Worm (Caenorhabditis elegans) whole organism, L2 larva: Measurements from ENCODE around the gene mog-1.
A peak's percentile ranks its signal among the peaks of the same experiment; 100 is the strongest.

Experiments used
- F13H6.1 ChIP-seq: sonication (generic microtip); optimal IDR thresholded peaks from 2 replicates; lab custom pipeline; 2016; ENCODE audit warnings: missing genetic modification characterization, missing compliant biosample characterization
- R02D3.7 ChIP-seq: fragments of 150-350 bp; optimal IDR thresholded peaks from 2 replicates; lab custom pipeline; 2014; ENCODE audit warnings: missing biosample characterization, missing genetic modification characterization
- Y55F3AM.14 ChIP-seq: fragments of 200-800 bp; sonication (Bioruptor generic); optimal IDR thresholded peaks from 2 replicates; lab custom pipeline; 2018; ENCODE audit warnings: mild to moderate bottlenecking, missing genetic modification characterization, missing compliant biosample characterization
- ZK546.5 ChIP-seq: sonication (generic microtip); optimal IDR thresholded peaks from 2 replicates; lab custom pipeline; 2017; ENCODE audit warnings: missing biosample characterization, missing genetic modification characterization
- aly-2 ChIP-seq: fragments of 150-350 bp; optimal IDR thresholded peaks from 2 replicates; lab custom pipeline; 2014; ENCODE audit warnings: missing biosample characterization, missing genetic modification characterization
- blmp-1 ChIP-seq: sonication (generic microtip); optimal IDR thresholded peaks from 2 replicates; lab custom pipeline; 2017; ENCODE audit warnings: missing genetic modification characterization, mild to moderate bottlenecking, missing compliant biosample characterization, antibody characterized with exemption, moderate library complexity; ENCODE audit not compliant: insufficient read depth
- ceh-16 ChIP-seq: fragments of 150-350 bp; optimal IDR thresholded peaks from 2 replicates; lab custom pipeline; 2014; ENCODE audit warnings: missing biosample characterization, missing genetic modification characterization
- crh-2 ChIP-seq: sonication (generic microtip); optimal IDR thresholded peaks from 2 replicates; lab custom pipeline; 2017; ENCODE audit warnings: missing biosample characterization, missing genetic modification characterization
- dmd-4 ChIP-seq: sonication (generic microtip); optimal IDR thresholded peaks from 2 replicates; lab custom pipeline; 2017; ENCODE audit warnings: missing biosample characterization, missing genetic modification characterization
- egl-27 ChIP-seq: sonication (generic microtip); optimal IDR thresholded peaks from 3 replicates; lab custom pipeline; 2017; ENCODE audit warnings: missing biosample characterization, missing genetic modification reagents, missing genetic modification characterization
- elt-3 ChIP-seq: sonication (generic microtip); optimal IDR thresholded peaks from 2 replicates; lab custom pipeline; 2017; ENCODE audit warnings: missing biosample characterization, missing genetic modification characterization
- fos-1 ChIP-seq: fragments of 150-350 bp; optimal IDR thresholded peaks from 2 replicates; lab custom pipeline; 2014; ENCODE audit warnings: missing biosample characterization, missing genetic modification characterization
- gmeb-1 ChIP-seq: fragments of 150-350 bp; optimal IDR thresholded peaks from 2 replicates; lab custom pipeline; 2014; ENCODE audit warnings: missing biosample characterization, missing genetic modification characterization
- lin-11 ChIP-seq: fragments of 150-350 bp; sonication (generic microtip); optimal IDR thresholded peaks from 2 replicates; lab custom pipeline; 2014; ENCODE audit warnings: missing biosample characterization, missing genetic modification characterization, inconsistent platforms, mixed read lengths
- lin-13 ChIP-seq: fragments of 150-350 bp; optimal IDR thresholded peaks from 2 replicates; lab custom pipeline; 2014; ENCODE audit warnings: missing biosample characterization, missing genetic modification reagents, missing genetic modification characterization
- lin-39 ChIP-seq: fragments of 150-350 bp; optimal IDR thresholded peaks from 2 replicates; lab custom pipeline; 2014; ENCODE audit warnings: missing biosample characterization, missing genetic modification reagents, missing genetic modification characterization
- lsy-2 ChIP-seq, 2 experiments: fragments of 150-350 bp in 1 of 2; sonication (generic microtip) in 1 of 2; optimal IDR thresholded peaks; 2 replicates each; lab custom pipeline; 2014 to 2017; ENCODE audit warnings: missing biosample characterization in 2 of 2, missing genetic modification characterization in 2 of 2
- mbf-1 ChIP-seq: sonication (generic microtip); optimal IDR thresholded peaks from 2 replicates; lab custom pipeline; 2017; ENCODE audit warnings: missing biosample characterization, missing genetic modification characterization
- mdl-1 ChIP-seq, 2 experiments: fragments of 150-350 bp in 1 of 2; sonication (generic microtip) in 1 of 2; optimal IDR thresholded peaks; 2 replicates each; lab custom pipeline; 2017; ENCODE audit warnings: missing biosample characterization in 2 of 2, missing genetic modification characterization in 2 of 2
- nhr-10 ChIP-seq: sonication (generic microtip); optimal IDR thresholded peaks from 2 replicates; lab custom pipeline; 2017; ENCODE audit warnings: missing biosample characterization, missing genetic modification characterization
- nhr-11 ChIP-seq: fragments of 150-350 bp; optimal IDR thresholded peaks from 2 replicates; lab custom pipeline; 2014; ENCODE audit warnings: missing biosample characterization, missing genetic modification characterization
- nhr-129 ChIP-seq: fragments of 150-350 bp; optimal IDR thresholded peaks from 2 replicates; lab custom pipeline; 2014; ENCODE audit warnings: missing biosample characterization, missing genetic modification characterization
- nhr-23 ChIP-seq: fragments of 150-350 bp; optimal IDR thresholded peaks from 2 replicates; lab custom pipeline; 2014; ENCODE audit warnings: missing biosample characterization, missing genetic modification reagents, missing genetic modification characterization
- nhr-237 ChIP-seq: fragments of 150-350 bp; optimal IDR thresholded peaks from 2 replicates; lab custom pipeline; 2014; ENCODE audit warnings: missing biosample characterization, missing genetic modification characterization
- nhr-25 ChIP-seq: fragments of 150-350 bp; sonication (generic microtip); optimal IDR thresholded peaks from 3 replicates; lab custom pipeline; 2014; ENCODE audit warnings: missing biosample characterization, missing genetic modification characterization
- nhr-6 ChIP-seq: fragments of 150-350 bp; optimal IDR thresholded peaks from 2 replicates; lab custom pipeline; 2014; ENCODE audit warnings: missing biosample characterization, missing genetic modification characterization
- nhr-77 ChIP-seq: fragments of 150-350 bp; optimal IDR thresholded peaks from 2 replicates; lab custom pipeline; 2014; ENCODE audit warnings: missing biosample characterization, missing genetic modification characterization
- peb-1 ChIP-seq: fragments of 150-350 bp; optimal IDR thresholded peaks from 2 replicates; lab custom pipeline; 2014; ENCODE audit warnings: missing biosample characterization, missing genetic modification characterization
- sma-3 ChIP-seq: sonication (generic microtip); optimal IDR thresholded peaks from 2 replicates; lab custom pipeline; 2016; ENCODE audit warnings: missing genetic modification reagents, missing genetic modification characterization, missing compliant biosample characterization
- sma-9 ChIP-seq, 2 experiments: fragments of 150-350 bp in 1 of 2; sonication (generic microtip) in 1 of 2; optimal IDR thresholded peaks; 2 replicates each; lab custom pipeline; 2014 to 2016; ENCODE audit warnings: missing genetic modification characterization in 2 of 2, mild to moderate bottlenecking in 1 of 2, missing biosample characterization in 1 of 2, missing compliant biosample characterization in 1 of 2, missing genetic modification reagents in 1 of 2, moderate library complexity in 1 of 2
- snpc-4 ChIP-seq: fragments of 150-350 bp; optimal IDR thresholded peaks from 2 replicates; lab custom pipeline; 2014; ENCODE audit warnings: missing biosample characterization, missing genetic modification characterization
- unc-55 ChIP-seq: fragments of 150-350 bp; sonication (generic microtip); optimal IDR thresholded peaks from 3 replicates; lab custom pipeline; 2014; ENCODE audit warnings: missing biosample characterization, missing genetic modification reagents, missing genetic modification characterization
- unc-62 ChIP-seq: fragments of 150-350 bp; optimal IDR thresholded peaks from 2 replicates; lab custom pipeline; 2014; ENCODE audit warnings: missing biosample characterization, missing genetic modification reagents, missing genetic modification characterization
- zag-1 ChIP-seq: fragments of 150-350 bp; optimal IDR thresholded peaks from 2 replicates; lab custom pipeline; 2014; ENCODE audit warnings: missing biosample characterization, missing genetic modification characterization
- ztf-1 ChIP-seq: fragments of 200-800 bp; sonication (Bioruptor generic); conservative IDR thresholded peaks from 2 replicates; pipeline ENCODE4 v1.3.6; 2022; ENCODE audit warnings: missing genetic modification characterization, missing compliant biosample characterization
- ztf-11 ChIP-seq: sonication (generic microtip); optimal IDR thresholded peaks from 2 replicates; lab custom pipeline; 2017; ENCODE audit warnings: missing biosample characterization, missing genetic modification characterization
- ztf-4 ChIP-seq: fragments of 150-350 bp; optimal IDR thresholded peaks from 2 replicates; lab custom pipeline; 2014; ENCODE audit warnings: missing biosample characterization, missing genetic modification characterization

mog-1 gene

ce11 chrIII:9913722-9914121 is 42.3 kb downstream of the mog-1 start, which contains the start of gene cbp-3:
cbp-3 (plus strand) TSS chrIII:9913993.
- TF ChIP-seq lsy-2 (tag; optimal IDR thresholded peaks at IDR 0.05; lab: Kevin White, UChicago) (no peak), nhr-129 (tag; lab: Kevin White, UChicago) (peak; percentile 5), crh-2 (tag; lab: Kevin White, UChicago) (peak; percentile 1), fos-1 (tag; lab: Kevin White, UChicago) (peak; percentile 90), F13H6.1 (tag; lab: Kevin White, UChicago) (no peak)
- TF ChIP-seq, all 48 proteins: peak for 3

DNA sequence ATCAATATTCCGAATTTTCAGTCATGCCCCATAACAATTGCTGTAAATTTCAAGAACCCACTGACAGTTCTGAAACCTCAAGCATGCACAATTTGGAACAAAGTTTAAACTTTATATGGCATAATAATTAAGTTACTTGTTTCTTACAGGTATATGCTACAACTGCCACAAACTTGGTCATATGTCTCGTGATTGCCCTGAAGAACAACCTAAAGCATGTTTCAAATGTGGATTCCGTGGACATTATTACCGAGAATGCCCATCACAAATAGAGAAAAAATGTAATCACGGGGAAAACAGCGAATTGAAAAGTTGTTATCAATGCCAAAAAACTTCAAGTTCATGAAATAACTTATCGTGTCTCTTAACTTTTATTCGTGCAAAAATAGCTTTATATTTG is 43.0 kb downstream of the mog-1 start:
- no peak for TF ChIP-seq ztf-11 (tag; lab: Kevin White, UChicago)
- TF ChIP-seq nhr-6 (tag; lab: Kevin White, UChicago): no peak
- no peak for TF ChIP-seq nhr-10 (tag; lab: Kevin White, UChicago)
- TF ChIP-seq dmd-4 (tag; lab: Kevin White, UChicago): no peak
- TF ChIP-seq mbf-1 (tag; lab: Kevin White, UChicago): no peak
- TF ChIP-seq lsy-2 (tag; optimal IDR thresholded peaks at IDR 0.05; lab: Kevin White, UChicago): no peak
- no peak for TF ChIP-seq ceh-16 (tag; lab: Kevin White, UChicago)
- TF ChIP-seq lin-11 (tag; lab: Kevin White, UChicago): no peak
- TF ChIP-seq blmp-1 (tag; lab: Kevin White, UChicago): no peak
- no peak for TF ChIP-seq unc-55 (GFP tag; lab: Kevin White, UChicago)
- TF ChIP-seq ztf-4 (tag; lab: Kevin White, UChicago): no peak
- TF ChIP-seq aly-2: no peak
- no peak for TF ChIP-seq R02D3.7 (tag; lab: Kevin White, UChicago)
- TF ChIP-seq F13H6.1 (tag; lab: Kevin White, UChicago): no peak
- TF ChIP-seq sma-9 (GFP tag; optimal IDR thresholded peaks at IDR 0.05; lab: Kevin White, UChicago): no peak
- TF ChIP-seq sma-9 (tag; optimal IDR thresholded peaks at IDR 0.05; lab: Kevin White, UChicago): no peak
- no peak for TF ChIP-seq mdl-1 (tag; optimal IDR thresholded peaks at IDR 0.05; lab: Kevin White, UChicago)

- TF ChIP-seq gmeb-1 (tag; lab: Kevin White, UChicago): peak; percentile 45
- no peak for TF ChIP-seq fos-1 (tag; lab: Kevin White, UChicago)
- TF ChIP-seq zag-1: no peak
Measured at ce11 chrIII:9912501-9912900, 43.5 kb downstream of the mog-1 start.

ce11 chrIII:9910608-9911479 is 45.2 kb downstream of the mog-1 start, which contains the start of the genes cyld-1 and F40F12.9:
cyld-1 (minus strand) TSS chrIII:9910658.
F40F12.9 (plus strand) TSS chrIII:9911328.
- TF ChIP-seq fos-1 (tag; lab: Kevin White, UChicago) (peak; percentile 55), nhr-10 (tag; lab: Kevin White, UChicago) (no peak)

ce11 chrIII:9908769-9909168 is 47.2 kb downstream of the mog-1 start:
- TF ChIP-seq dmd-4 (tag; lab: Kevin White, UChicago) (no peak), sma-3 (GFP tag; lab: Kevin White, UChicago) (peak; percentile 3)

DNA sequence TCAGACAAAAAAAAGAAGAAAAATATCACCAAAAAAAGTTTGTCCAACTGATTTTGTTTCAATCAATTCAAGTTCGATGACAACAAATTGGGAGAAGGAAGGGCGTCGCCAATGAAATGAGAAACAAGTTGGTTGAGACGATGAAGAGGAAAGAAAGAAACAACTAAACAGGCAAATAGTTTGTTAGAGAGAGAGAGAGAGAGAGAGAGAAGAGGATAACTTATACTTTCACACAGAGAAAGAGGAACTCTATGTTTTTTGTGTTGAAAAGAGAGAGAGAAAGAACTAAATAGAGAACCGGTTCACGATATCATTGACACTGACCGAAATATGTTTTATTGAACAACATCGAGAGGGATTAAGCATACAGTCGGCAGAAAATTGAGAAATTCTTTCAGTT is 48.4 kb downstream of the mog-1 start:
- no peak for TF ChIP-seq unc-62
- no peak for TF ChIP-seq egl-27 (tag; lab: Kevin White, UChicago)
- TF ChIP-seq blmp-1 (tag; lab: Kevin White, UChicago): peak; percentile 48
- no peak for TF ChIP-seq nhr-23
- no peak for TF ChIP-seq aly-2
- no peak for TF ChIP-seq ztf-4 (tag; lab: Kevin White, UChicago)
- TF ChIP-seq snpc-4: no peak
- no peak for TF ChIP-seq nhr-11
- no peak for TF ChIP-seq ceh-16 (tag; lab: Kevin White, UChicago)
- no peak for TF ChIP-seq elt-3 (tag; lab: Kevin White, UChicago)
- TF ChIP-seq peb-1: no peak
- no peak for TF ChIP-seq mbf-1 (tag; lab: Kevin White, UChicago)
- peak; percentile 31 for TF ChIP-seq sma-3 (GFP tag; lab: Kevin White, UChicago)
- no peak for TF ChIP-seq mdl-1 (tag; optimal IDR thresholded peaks at IDR 0.05; lab: Kevin White, UChicago)
- peak; percentile 31 for TF ChIP-seq nhr-25
- TF ChIP-seq F13H6.1 (tag; lab: Kevin White, UChicago): no peak
- TF ChIP-seq lin-39 (tag; lab: Kevin White, UChicago): no peak
- TF ChIP-seq unc-55 (GFP tag; lab: Kevin White, UChicago): no peak
- no peak for TF ChIP-seq nhr-237 (tag; lab: Kevin White, UChicago)
- no peak for TF ChIP-seq lin-13
- no peak for TF ChIP-seq zag-1
- TF ChIP-seq nhr-77 (tag; lab: Kevin White, UChicago): no peak
- TF ChIP-seq ztf-1 (GFP tag; lab: Robert Waterston, UW): no peak
- TF ChIP-seq ZK546.5 (tag; lab: Kevin White, UChicago): no peak
- TF ChIP-seq sma-9 (GFP tag; optimal IDR thresholded peaks at IDR 0.05; lab: Kevin White, UChicago): peak; percentile 8
- TF ChIP-seq sma-9 (tag; optimal IDR thresholded peaks at IDR 0.05; lab: Kevin White, UChicago): no peak
- no peak for TF ChIP-seq crh-2 (tag; lab: Kevin White, UChicago)
- no peak for TF ChIP-seq ztf-11 (tag; lab: Kevin White, UChicago)
- no peak for TF ChIP-seq Y55F3AM.14 (GFP tag; lab: Kevin White, UChicago)
- no peak for TF ChIP-seq lsy-2 (tag; optimal IDR thresholded peaks at IDR 0.05; lab: Kevin White, UChicago)
